Worm (Caenorhabditis elegans) whole organism, L4 larva: ENCODE measurements around the gene T10D4.11.

Experiments used
- D1046.2 ChIP-seq: fragments of 200-800 bp; sonication (Bioruptor generic); IDR thresholded peaks from 2 replicates; pipeline ENCODE4 v1.3.6; 2022; ENCODE audit warnings: missing genetic modification characterization, missing compliant biosample characterization
- F26F4.8 ChIP-seq: fragments of 200-800 bp; sonication (Bioruptor generic); conservative IDR thresholded peaks from 2 replicates; pipeline ENCODE4 v1.3.6; 2022; ENCODE audit warnings: missing genetic modification characterization, missing compliant biosample characterization
- F44E2.7 ChIP-seq: fragments of 200-800 bp; sonication (Bioruptor generic); IDR thresholded peaks from 2 replicates; pipeline ENCODE4 v2.1.2; 2022; ENCODE audit warnings: missing genetic modification characterization, missing compliant biosample characterization
- R02D3.7 ChIP-seq: fragments of 150-350 bp; sonication (generic microtip); optimal IDR thresholded peaks from 3 replicates; lab custom pipeline; 2014; ENCODE audit warnings: missing biosample characterization, missing genetic modification characterization
- Y105C5A.15 ChIP-seq: fragments of 200-800 bp; sonication (Bioruptor generic); IDR thresholded peaks from 2 replicates; pipeline ENCODE4 v1.3.6; 2022; ENCODE audit warnings: missing genetic modification characterization, missing compliant biosample characterization
- aha-1 ChIP-seq: fragments of 150-350 bp; peaks from one replicate; lab custom pipeline; 2014; ENCODE audit warnings: missing biosample characterization, missing genetic modification characterization
- arid-1 ChIP-seq: fragments of 200-800 bp; sonication (Bioruptor generic); conservative IDR thresholded peaks from 2 replicates; pipeline ENCODE4 v1.3.6; 2022; ENCODE audit warnings: missing genetic modification reagents, missing genetic modification characterization, missing compliant biosample characterization
- ceh-82 ChIP-seq: sonication (generic microtip); optimal IDR thresholded peaks from 2 replicates; lab custom pipeline; 2017; ENCODE audit warnings: missing biosample characterization, missing genetic modification characterization
- cey-2 ChIP-seq: sonication (generic microtip); optimal IDR thresholded peaks from 3 replicates; lab custom pipeline; 2017; ENCODE audit warnings: missing genetic modification characterization, mild to moderate bottlenecking, missing compliant biosample characterization, antibody characterized with exemption, borderline replicate concordance; ENCODE audit not compliant: insufficient read depth
- daf-12 ChIP-seq: fragments of 150-350 bp; optimal IDR thresholded peaks from 2 replicates; lab custom pipeline; 2014; ENCODE audit warnings: missing biosample characterization, missing genetic modification reagents, missing genetic modification characterization
- daf-16 ChIP-seq, 3 experiments: sonication (generic microtip); optimal IDR thresholded peaks; 2 replicates each; lab custom pipeline; 2016 to 2017; ENCODE audit warnings: missing genetic modification characterization in 3 of 3, missing genetic modification reagents in 3 of 3, mild to moderate bottlenecking in 2 of 3, missing compliant biosample characterization in 2 of 3, missing biosample characterization in 1 of 3, moderate library complexity in 1 of 3
- daf-8 ChIP-seq: fragments of 200-800 bp; sonication (Bioruptor generic); IDR thresholded peaks from 2 replicates; pipeline ENCODE4 v1.3.6; 2022; ENCODE audit warnings: missing genetic modification characterization, missing compliant biosample characterization
- dmd-8 ChIP-seq: fragments of 200-800 bp; sonication (Bioruptor generic); IDR thresholded peaks from 2 replicates; pipeline ENCODE4 v1.3.6; 2022; ENCODE audit warnings: missing genetic modification characterization, missing compliant biosample characterization
- dve-1 ChIP-seq: sonication (generic microtip); optimal IDR thresholded peaks from 2 replicates; lab custom pipeline; 2017; ENCODE audit warnings: antibody characterized with exemption, mild to moderate bottlenecking, missing genetic modification characterization, missing compliant biosample characterization; ENCODE audit not compliant: insufficient read depth
- egl-27 ChIP-seq: sonication (generic microtip); optimal IDR thresholded peaks from 3 replicates; lab custom pipeline; 2017; ENCODE audit warnings: missing biosample characterization, missing genetic modification reagents, missing genetic modification characterization
- egl-43 ChIP-seq: fragments of 200-800 bp; sonication (Bioruptor generic); IDR thresholded peaks from 2 replicates; pipeline ENCODE4 v1.3.6; 2022; ENCODE audit warnings: missing genetic modification reagents, missing genetic modification characterization, missing compliant biosample characterization
- hlh-30 ChIP-seq: sonication (generic microtip); optimal IDR thresholded peaks from 2 replicates; lab custom pipeline; 2017; ENCODE audit warnings: antibody characterized with exemption, mild to moderate bottlenecking, missing genetic modification characterization, missing compliant biosample characterization; ENCODE audit not compliant: insufficient read depth
- hmg-1.1 ChIP-seq: fragments of 200-800 bp; sonication (Bioruptor generic); IDR thresholded peaks from 2 replicates; pipeline ENCODE4 v1.3.6; 2022; ENCODE audit warnings: missing genetic modification reagents, missing genetic modification characterization, missing compliant biosample characterization
- jun-1 ChIP-seq: fragments of 150-350 bp; optimal IDR thresholded peaks from 2 replicates; lab custom pipeline; 2014; ENCODE audit warnings: missing biosample characterization, missing genetic modification reagents, missing genetic modification characterization
- lim-7 ChIP-seq: fragments of 200-800 bp; sonication (Bioruptor generic); IDR thresholded peaks from 2 replicates; pipeline ENCODE4 v1.3.6; 2022; ENCODE audit warnings: missing genetic modification characterization, missing compliant biosample characterization
- lin-15B ChIP-seq: fragments of 150-350 bp; sonication (generic microtip); optimal IDR thresholded peaks from 3 replicates; lab custom pipeline; 2014; ENCODE audit warnings: missing biosample characterization, missing genetic modification characterization
- lin-39 ChIP-seq: fragments of 150-350 bp; optimal IDR thresholded peaks from 2 replicates; lab custom pipeline; 2014; ENCODE audit warnings: missing biosample characterization, missing genetic modification reagents, missing genetic modification characterization
- mes-2 ChIP-seq: sonication (generic microtip); optimal IDR thresholded peaks from 2 replicates; lab custom pipeline; 2016; ENCODE audit warnings: missing genotype, mild to moderate bottlenecking, missing genetic modification characterization, missing compliant biosample characterization; ENCODE audit not compliant: poor library complexity, severe bottlenecking
- mxl-2 ChIP-seq: fragments of 200-800 bp; sonication (Bioruptor generic); conservative IDR thresholded peaks from 2 replicates; pipeline ENCODE4 v1.3.6; 2022; ENCODE audit warnings: missing genetic modification reagents, missing genetic modification characterization, missing compliant biosample characterization
- nhr-25 ChIP-seq: sonication (generic microtip); optimal IDR thresholded peaks from 2 replicates; lab custom pipeline; 2017; ENCODE audit warnings: missing genetic modification characterization, mild to moderate bottlenecking, missing compliant biosample characterization, antibody characterized with exemption, moderate library complexity, borderline replicate concordance; ENCODE audit not compliant: insufficient read depth
- nhr-28 ChIP-seq: fragments of 150-350 bp; optimal IDR thresholded peaks from 2 replicates; lab custom pipeline; 2014; ENCODE audit warnings: missing biosample characterization, missing genetic modification characterization
- set-16 ChIP-seq: fragments of 200-800 bp; sonication (Bioruptor generic); IDR thresholded peaks from 2 replicates; pipeline ENCODE4 v1.3.6; 2022; ENCODE audit warnings: missing genetic modification reagents, missing genetic modification characterization, missing compliant biosample characterization
- snpc-1.2 ChIP-seq: fragments of 200-800 bp; sonication (Bioruptor generic); IDR thresholded peaks from 2 replicates; pipeline ENCODE4 v1.3.6; 2022; ENCODE audit warnings: missing genetic modification reagents, missing genetic modification characterization, missing compliant biosample characterization
- spr-3 ChIP-seq: fragments of 200-800 bp; sonication (Bioruptor generic); optimal IDR thresholded peaks from 2 replicates; lab custom pipeline; 2018; ENCODE audit warnings: mild to moderate bottlenecking, missing genetic modification characterization, missing compliant biosample characterization
- tag-97 ChIP-seq: fragments of 200-800 bp; sonication (Bioruptor generic); IDR thresholded peaks from 2 replicates; pipeline ENCODE4 v1.3.6; 2022; ENCODE audit warnings: missing genetic modification characterization, missing compliant biosample characterization
- unc-62 ChIP-seq, 3 experiments: fragments of 150-350 bp in 1 of 3; sonication (generic microtip); optimal IDR thresholded peaks in 2 of 3; peaks in 1 of 3; 1 replicate in 1 of 3; 2 replicates in 2 of 3; lab custom pipeline; 2014 to 2017; ENCODE audit warnings: missing biosample characterization in 3 of 3, missing genetic modification characterization in 3 of 3, missing genetic modification reagents in 3 of 3, missing genotype in 1 of 3
- zfp-2 ChIP-seq: sonication (generic microtip); optimal IDR thresholded peaks from 2 replicates; lab custom pipeline; 2016; ENCODE audit warnings: mild to moderate bottlenecking, missing genetic modification characterization, missing compliant biosample characterization
- zip-11 ChIP-seq: fragments of 200-800 bp; sonication (Bioruptor generic); IDR thresholded peaks from 2 replicates; pipeline ENCODE4 v1.3.6; 2022; ENCODE audit warnings: missing genetic modification characterization, missing compliant biosample characterization

T10D4.11 gene

ce11 chrII:3111147-3111546 lies 38.3 kb downstream of the T10D4.11 start, which contains the start of gene Y25C1A.13:
Gene Y25C1A.13 (minus strand): TSS chrII:3111247.
- no peak for TF ChIP-seq cey-2 (tag; lab: Kevin White, UChicago)
- 0 out of 2 replicates have a peak, but pooled peaks have one; percentile 40 for TF ChIP-seq hmg-1.1 (GFP tag; lab: Robert Waterston, UW)
- TF ChIP-seq spr-3 (GFP tag; lab: Kevin White, UChicago), result no peak
- TF ChIP-seq D1046.2, result no peak
- peak; percentile 6 for TF ChIP-seq dve-1 (tag; lab: Kevin White, UChicago)
- TF ChIP-seq daf-16 (GFP tag; optimal IDR thresholded peaks at IDR 0.05; lab: Kevin White, UChicago), result no peak
- peak; percentile 9 for TF ChIP-seq daf-16 (tag; optimal IDR thresholded peaks at IDR 0.05; lab: Kevin White, UChicago)
- no peak for TF ChIP-seq snpc-1.2
- TF ChIP-seq daf-8 (GFP tag; lab: Robert Waterston, UW), result no peak
- no peak for TF ChIP-seq nhr-28 (tag; lab: Kevin White, UChicago)
- no peak for TF ChIP-seq arid-1 (GFP tag; lab: Robert Waterston, UW)
- TF ChIP-seq zfp-2 (tag; lab: Kevin White, UChicago), result no peak
- no peak for TF ChIP-seq lin-15B (tag; lab: Kevin White, UChicago)
- peak; percentile 53 for TF ChIP-seq mes-2 (tag; lab: Kevin White, UChicago)
- TF ChIP-seq jun-1 (tag; lab: Kevin White, UChicago), result no peak
- TF ChIP-seq egl-27 (tag; lab: Kevin White, UChicago), result no peak

ce11 chrII:3110099-3110498 lies 39.3 kb downstream of the T10D4.11 start:
- peak in 1 of 2 experiments; percentile 57 for TF ChIP-seq unc-62 (GFP tag; optimal IDR thresholded peaks at IDR 0.05 in 1 of 2; lab: Kevin White, UChicago)
- TF ChIP-seq unc-62 (tag; optimal IDR thresholded peaks at IDR 0.05; lab: Kevin White, UChicago), result no peak
- TF ChIP-seq R02D3.7, result no peak
- 0 out of 2 replicates have a peak, but pooled peaks have one; percentile 30 for TF ChIP-seq dmd-8 (GFP tag; lab: Robert Waterston, UW)
- TF ChIP-seq set-16, result peak; percentile 73

- TF ChIP-seq lin-39 (no peak), set-16 (peak; percentile 70), ceh-82 (no peak), aha-1 (peak; percentile 80), tag-97 (GFP tag; lab: Robert Waterston, UW) (no peak)
Observed at ce11 chrII:3109533-3109932, 39.9 kb downstream of the T10D4.11 start.

- TF ChIP-seq hlh-30 (tag; lab: Kevin White, UChicago) (no peak), zip-11 (GFP tag; lab: Robert Waterston, UW) (no peak), mes-2 (tag; lab: Kevin White, UChicago) (no peak), F26F4.8 (GFP tag; lab: Robert Waterston, UW) (peak; percentile 55; the same call in 1 of the 2 replicates), egl-43 (GFP tag; lab: Robert Waterston, UW) (0 out of 2 replicates have a peak, but pooled peaks have one; percentile 16), Y105C5A.15 (GFP tag; lab: Robert Waterston, UW) (no peak), F44E2.7 (GFP tag; lab: Robert Waterston, UW) (no peak), nhr-25 (tag; lab: Kevin White, UChicago) (no peak), lim-7 (GFP tag; lab: Robert Waterston, UW) (no peak), set-16 (peak; percentile 94), daf-12 (tag; lab: Kevin White, UChicago) (no peak), mxl-2 (no peak)
Observed at ce11 chrII:3108101-3108500, 41.3 kb downstream of the T10D4.11 start.
